Worm (Caenorhabditis elegans) whole organism, L4 larva: ENCODE results near the gene nhr-241.

Source experiments
- D1046.2 ChIP-seq: fragments of 200-800 bp; sonication (Bioruptor generic); IDR thresholded peaks from 2 replicates; pipeline ENCODE4 v1.3.6; 2022; ENCODE audit warnings: missing genetic modification characterization, missing compliant biosample characterization
- F37D6.2 ChIP-seq: sonication (generic microtip); optimal IDR thresholded peaks from 2 replicates; lab custom pipeline; 2016; ENCODE audit warnings: mild to moderate bottlenecking, missing genetic modification characterization, missing compliant biosample characterization
- F44E2.7 ChIP-seq: fragments of 200-800 bp; sonication (Bioruptor generic); IDR thresholded peaks from 2 replicates; pipeline ENCODE4 v2.1.2; 2022; ENCODE audit warnings: missing genetic modification characterization, missing compliant biosample characterization
- T26A8.4 ChIP-seq: fragments of 200-800 bp; sonication (Bioruptor generic); IDR thresholded peaks from 2 replicates; pipeline ENCODE4 v1.3.6; 2022; ENCODE audit warnings: missing genetic modification characterization, missing compliant biosample characterization
- Y105C5A.15 ChIP-seq: fragments of 200-800 bp; sonication (Bioruptor generic); IDR thresholded peaks from 2 replicates; pipeline ENCODE4 v1.3.6; 2022; ENCODE audit warnings: missing genetic modification characterization, missing compliant biosample characterization
- Y48G9A.11 ChIP-seq: fragments of 200-800 bp; sonication (Bioruptor generic); IDR thresholded peaks from 2 replicates; pipeline ENCODE4 v1.3.6; 2022; ENCODE audit warnings: missing genetic modification reagents, missing genetic modification characterization, missing compliant biosample characterization
- Y5F2A.4 ChIP-seq: fragments of 200-800 bp; sonication (Bioruptor generic); optimal IDR thresholded peaks from 2 replicates; lab custom pipeline; 2018; ENCODE audit warnings: mild to moderate bottlenecking, missing genetic modification characterization, missing compliant biosample characterization
- ZK337.2 ChIP-seq: fragments of 200-800 bp; sonication (Bioruptor generic); IDR thresholded peaks from 2 replicates; pipeline ENCODE4 v1.3.6; 2022; ENCODE audit warnings: missing genetic modification reagents, missing genetic modification characterization, missing compliant biosample characterization
- ZK546.5 ChIP-seq, 2 experiments: sonication (generic microtip); optimal IDR thresholded peaks; 2 replicates each; lab custom pipeline; 2017; ENCODE audit warnings: missing biosample characterization in 2 of 2, missing genetic modification characterization in 2 of 2
- arid-1 ChIP-seq: fragments of 200-800 bp; sonication (Bioruptor generic); conservative IDR thresholded peaks from 2 replicates; pipeline ENCODE4 v1.3.6; 2022; ENCODE audit warnings: missing genetic modification reagents, missing genetic modification characterization, missing compliant biosample characterization
- ceh-20 ChIP-seq: fragments of 200-800 bp; sonication (Bioruptor generic); IDR thresholded peaks from 2 replicates; pipeline ENCODE4 v1.3.6; 2022; ENCODE audit warnings: missing genetic modification reagents, missing genetic modification characterization, missing compliant biosample characterization
- ceh-32 ChIP-seq: sonication (generic microtip); optimal IDR thresholded peaks from 2 replicates; lab custom pipeline; 2016; ENCODE audit warnings: mild to moderate bottlenecking, missing genetic modification characterization, missing compliant biosample characterization; ENCODE audit not compliant: poor library complexity
- ceh-82 ChIP-seq: sonication (generic microtip); optimal IDR thresholded peaks from 2 replicates; lab custom pipeline; 2017; ENCODE audit warnings: missing biosample characterization, missing genetic modification characterization
- ctbp-1 ChIP-seq: fragments of 200-800 bp; sonication (Bioruptor generic); IDR thresholded peaks from 2 replicates; pipeline ENCODE4 v1.3.6; 2022; ENCODE audit warnings: missing genetic modification reagents, missing genetic modification characterization, missing compliant biosample characterization
- daf-12 ChIP-seq: fragments of 150-350 bp; optimal IDR thresholded peaks from 2 replicates; lab custom pipeline; 2014; ENCODE audit warnings: missing biosample characterization, missing genetic modification reagents, missing genetic modification characterization
- daf-16 ChIP-seq, 3 experiments: sonication (generic microtip); optimal IDR thresholded peaks; 2 replicates each; lab custom pipeline; 2016 to 2017; ENCODE audit warnings: missing genetic modification characterization in 3 of 3, missing genetic modification reagents in 3 of 3, mild to moderate bottlenecking in 2 of 3, missing compliant biosample characterization in 2 of 3, missing biosample characterization in 1 of 3, moderate library complexity in 1 of 3
- daf-8 ChIP-seq: fragments of 200-800 bp; sonication (Bioruptor generic); IDR thresholded peaks from 2 replicates; pipeline ENCODE4 v1.3.6; 2022; ENCODE audit warnings: missing genetic modification characterization, missing compliant biosample characterization
- dmd-6 ChIP-seq: fragments of 200-800 bp; sonication (Bioruptor generic); IDR thresholded peaks from 2 replicates; pipeline ENCODE4 v1.3.6; 2022; ENCODE audit warnings: missing genetic modification reagents, missing genetic modification characterization, missing compliant biosample characterization
- dmd-8 ChIP-seq: fragments of 200-800 bp; sonication (Bioruptor generic); IDR thresholded peaks from 2 replicates; pipeline ENCODE4 v1.3.6; 2022; ENCODE audit warnings: missing genetic modification characterization, missing compliant biosample characterization
- dmd-9 ChIP-seq: fragments of 200-800 bp; sonication (Bioruptor generic); IDR thresholded peaks from 2 replicates; pipeline ENCODE4 v1.3.6; 2022; ENCODE audit warnings: missing genetic modification reagents, missing genetic modification characterization, missing compliant biosample characterization
- dpl-1 ChIP-seq: fragments of 150-350 bp; optimal IDR thresholded peaks from 2 replicates; lab custom pipeline; 2014; ENCODE audit warnings: missing biosample characterization, missing genetic modification reagents, missing genetic modification characterization
- duxl-1 ChIP-seq: sonication (generic microtip); optimal IDR thresholded peaks from 2 replicates; lab custom pipeline; 2016; ENCODE audit warnings: mild to moderate bottlenecking, missing genetic modification characterization, moderate library complexity, missing compliant biosample characterization; ENCODE audit not compliant: poor library complexity
- egl-43 ChIP-seq: fragments of 200-800 bp; sonication (Bioruptor generic); IDR thresholded peaks from 2 replicates; pipeline ENCODE4 v1.3.6; 2022; ENCODE audit warnings: missing genetic modification reagents, missing genetic modification characterization, missing compliant biosample characterization
- fos-1 ChIP-seq: fragments of 150-350 bp; optimal IDR thresholded peaks from 2 replicates; lab custom pipeline; 2014; ENCODE audit warnings: missing biosample characterization, missing genetic modification characterization
- hif-1 ChIP-seq, 2 experiments: sonication (generic microtip); optimal IDR thresholded peaks; 2 replicates each; lab custom pipeline; 2016 to 2017; ENCODE audit warnings: missing compliant biosample characterization in 2 of 2, missing genetic modification characterization in 2 of 2, missing genetic modification reagents in 2 of 2, missing genotype in 2 of 2, mild to moderate bottlenecking in 1 of 2
- hlh-11 ChIP-seq: fragments of 200-800 bp; sonication (Bioruptor generic); optimal IDR thresholded peaks from 2 replicates; lab custom pipeline; 2018; ENCODE audit warnings: mild to moderate bottlenecking, missing genetic modification characterization, missing compliant biosample characterization
- lin-29 ChIP-seq: fragments of 200-800 bp; sonication (Bioruptor generic); IDR thresholded peaks from 2 replicates; pipeline ENCODE4 v1.3.6; 2022; ENCODE audit warnings: missing genetic modification reagents, missing genetic modification characterization, missing compliant biosample characterization
- lin-39 ChIP-seq: fragments of 150-350 bp; optimal IDR thresholded peaks from 2 replicates; lab custom pipeline; 2014; ENCODE audit warnings: missing biosample characterization, missing genetic modification reagents, missing genetic modification characterization
- lir-3 ChIP-seq: sonication (generic microtip); optimal IDR thresholded peaks from 2 replicates; lab custom pipeline; 2016; ENCODE audit warnings: mild to moderate bottlenecking, missing genetic modification characterization, missing compliant biosample characterization
- madf-5 ChIP-seq, 2 experiments: fragments of 200-800 bp; sonication (Bioruptor generic); IDR thresholded peaks; 2 replicates each; pipeline ENCODE4 v1.3.6; 2022; ENCODE audit warnings: missing compliant biosample characterization in 2 of 2, missing genetic modification characterization in 2 of 2
- mep-1 ChIP-seq: fragments of 150-350 bp; sonication (generic microtip); optimal IDR thresholded peaks from 3 replicates; lab custom pipeline; 2014; ENCODE audit warnings: missing biosample characterization, missing genetic modification characterization
- mxl-2 ChIP-seq: fragments of 200-800 bp; sonication (Bioruptor generic); conservative IDR thresholded peaks from 2 replicates; pipeline ENCODE4 v1.3.6; 2022; ENCODE audit warnings: missing genetic modification reagents, missing genetic modification characterization, missing compliant biosample characterization
- nhr-25 ChIP-seq: sonication (generic microtip); optimal IDR thresholded peaks from 2 replicates; lab custom pipeline; 2017; ENCODE audit warnings: missing genetic modification characterization, mild to moderate bottlenecking, missing compliant biosample characterization, antibody characterized with exemption, moderate library complexity, borderline replicate concordance; ENCODE audit not compliant: insufficient read depth
- nhr-28 ChIP-seq: fragments of 150-350 bp; optimal IDR thresholded peaks from 2 replicates; lab custom pipeline; 2014; ENCODE audit warnings: missing biosample characterization, missing genetic modification characterization
- nhr-41 ChIP-seq: fragments of 200-800 bp; sonication (Bioruptor generic); IDR thresholded peaks from 2 replicates; pipeline ENCODE4 v1.3.6; 2022; ENCODE audit warnings: missing genetic modification reagents, missing genetic modification characterization, missing compliant biosample characterization
- nhr-42 ChIP-seq: fragments of 200-800 bp; sonication (Bioruptor generic); IDR thresholded peaks from 2 replicates; pipeline ENCODE4 v1.3.6; 2022; ENCODE audit warnings: missing genetic modification characterization, missing compliant biosample characterization
- nhr-48 ChIP-seq: sonication (generic microtip); optimal IDR thresholded peaks from 2 replicates; lab custom pipeline; 2016; ENCODE audit warnings: mild to moderate bottlenecking, missing genetic modification characterization, missing compliant biosample characterization
- nhr-77 ChIP-seq: fragments of 150-350 bp; optimal IDR thresholded peaks from 2 replicates; lab custom pipeline; 2014; ENCODE audit warnings: missing biosample characterization, missing genetic modification characterization
- pqm-1 ChIP-seq: sonication (generic microtip); optimal IDR thresholded peaks from 2 replicates; lab custom pipeline; 2017; ENCODE audit warnings: missing biosample characterization, missing genetic modification characterization
- sdz-12 ChIP-seq: fragments of 200-800 bp; sonication (Bioruptor generic); optimal IDR thresholded peaks from 2 replicates; lab custom pipeline; 2018; ENCODE audit warnings: mild to moderate bottlenecking, missing genetic modification characterization, missing compliant biosample characterization
- skn-1 ChIP-seq: fragments of 150-350 bp; optimal IDR thresholded peaks from 2 replicates; lab custom pipeline; 2014; ENCODE audit warnings: missing biosample characterization, missing genetic modification characterization
- spr-1 ChIP-seq: sonication (generic microtip); optimal IDR thresholded peaks from 2 replicates; lab custom pipeline; 2016; ENCODE audit warnings: mild to moderate bottlenecking, missing genetic modification characterization, missing compliant biosample characterization
- tra-1 ChIP-seq: fragments of 200-800 bp; sonication (Bioruptor generic); IDR thresholded peaks from 2 replicates; pipeline ENCODE4 v1.3.6; 2022; ENCODE audit warnings: missing genetic modification reagents, missing genetic modification characterization, missing compliant biosample characterization
- unc-39 ChIP-seq: sonication (generic microtip); optimal IDR thresholded peaks from 2 replicates; lab custom pipeline; 2017; ENCODE audit warnings: missing biosample characterization, missing genetic modification characterization
- unc-62 ChIP-seq, 3 experiments: fragments of 150-350 bp in 1 of 3; sonication (generic microtip); optimal IDR thresholded peaks in 2 of 3; peaks in 1 of 3; 1 replicate in 1 of 3; 2 replicates in 2 of 3; lab custom pipeline; 2014 to 2017; ENCODE audit warnings: missing biosample characterization in 3 of 3, missing genetic modification characterization in 3 of 3, missing genetic modification reagents in 3 of 3, missing genotype in 1 of 3
- zip-2 ChIP-seq: fragments of 150-350 bp; optimal IDR thresholded peaks from 2 replicates; lab custom pipeline; 2014; ENCODE audit warnings: missing biosample characterization, missing genetic modification characterization
- ztf-7 ChIP-seq: fragments of 150-350 bp; optimal IDR thresholded peaks from 2 replicates; lab custom pipeline; 2014; ENCODE audit warnings: missing biosample characterization, missing genetic modification characterization

The nhr-241 gene

DNA sequence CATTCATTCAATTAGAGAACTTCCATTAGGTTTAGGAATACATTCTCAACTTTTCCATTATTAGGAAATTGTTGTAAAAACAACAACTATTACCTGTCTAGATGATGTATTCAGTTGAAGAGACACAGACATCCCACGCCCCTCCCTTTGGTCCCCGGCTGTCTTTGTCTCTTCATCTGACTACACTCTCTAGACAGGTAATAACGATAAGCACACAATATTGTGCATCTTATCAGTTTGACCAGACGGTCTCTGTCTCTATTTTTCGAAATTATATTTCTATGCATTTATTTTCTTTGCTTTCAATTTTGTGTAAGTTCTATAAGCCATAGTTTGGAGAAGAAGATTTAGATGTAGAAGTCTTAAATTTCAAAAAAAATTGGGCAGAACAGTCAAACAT, 2.1 kb downstream of the nhr-241 start, which contains the start of gene Y69H2.9:
Gene Y69H2.9 (plus strand): TSS at position 233 of the 400 bp plus-strand sequence.
- TF ChIP-seq nhr-48 (tag; lab: Kevin White, UChicago), result peak; percentile 57
- TF ChIP-seq nhr-28 (tag; lab: Kevin White, UChicago), result peak; percentile 77
- no peak for TF ChIP-seq arid-1 (GFP tag; lab: Robert Waterston, UW)
- no peak for TF ChIP-seq daf-16 (GFP tag; optimal IDR thresholded peaks at IDR 0.05; lab: Kevin White, UChicago)
- peak; percentile 80 for TF ChIP-seq daf-16 (tag; optimal IDR thresholded peaks at IDR 0.05; lab: Kevin White, UChicago)
- peak; percentile 74 for TF ChIP-seq hlh-11
- TF ChIP-seq dmd-6 (GFP tag; lab: Robert Waterston, UW), result peak; percentile 52; the same call in 1 of the 2 replicates
- TF ChIP-seq spr-1, result no peak
- no peak for TF ChIP-seq nhr-25 (tag; lab: Kevin White, UChicago)
- TF ChIP-seq skn-1 (tag; lab: Kevin White, UChicago), result no peak
- peak; percentile 3 for TF ChIP-seq nhr-77 (tag; lab: Kevin White, UChicago)
- peak; percentile 79 for TF ChIP-seq pqm-1 (tag; lab: Kevin White, UChicago)
- TF ChIP-seq zip-2 (tag; lab: Kevin White, UChicago), result no peak
- no peak for TF ChIP-seq daf-8

DNA sequence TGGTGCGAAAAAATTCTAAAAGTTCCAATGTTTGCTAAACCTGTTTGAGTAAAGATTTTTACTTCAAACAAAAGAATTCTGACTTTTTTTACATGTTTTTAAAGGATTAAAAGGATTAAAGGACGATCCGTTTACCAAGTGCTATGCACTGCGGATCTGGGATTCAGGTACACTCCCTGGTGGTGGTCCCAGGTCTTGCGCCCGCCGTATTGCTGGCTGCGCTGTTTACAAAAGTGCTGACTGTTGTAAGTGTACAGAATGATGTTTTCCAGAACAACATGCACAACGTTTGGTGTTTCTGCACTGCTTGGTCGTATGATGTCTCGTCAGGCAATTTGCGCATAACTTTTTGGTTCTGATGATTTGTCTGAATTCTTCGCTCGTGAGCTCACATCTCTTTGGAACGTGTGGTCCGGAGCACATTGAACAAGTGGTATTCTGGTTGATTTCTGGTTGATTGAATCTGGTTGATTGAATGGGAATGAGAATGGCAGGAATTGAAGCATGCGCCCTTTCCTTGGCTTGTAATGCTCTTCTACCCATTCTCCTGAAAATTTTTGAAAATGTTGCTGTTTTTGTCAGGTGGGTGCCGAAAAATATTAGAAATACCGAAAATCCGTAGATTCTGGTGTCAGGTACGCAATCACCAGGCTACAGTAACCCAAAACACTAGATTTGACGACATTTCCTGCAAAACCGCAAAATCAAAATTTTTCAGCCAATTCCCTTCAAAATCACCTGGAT, 6.2 kb downstream of the nhr-241 start:
- TF ChIP-seq F37D6.2, result no peak
- 0 out of 2 replicates have a peak, but pooled peaks have one; percentile 27 for TF ChIP-seq ctbp-1 (GFP tag; lab: Robert Waterston, UW)
- no peak for TF ChIP-seq pqm-1 (tag; lab: Kevin White, UChicago)
- no peak for TF ChIP-seq hif-1 (tag; optimal IDR thresholded peaks at IDR 0.05; lab: Kevin White, UChicago)
- no peak for TF ChIP-seq nhr-42 (GFP tag; lab: Robert Waterston, UW)
- no peak for TF ChIP-seq madf-5 (GFP tag; IDR thresholded peaks at IDR 0.05; lab: Robert Waterston, UW)
- TF ChIP-seq lin-39 (tag; lab: Kevin White, UChicago), result no peak
- TF ChIP-seq nhr-41 (GFP tag; lab: Robert Waterston, UW), result no peak
- peak; percentile 69 for TF ChIP-seq dmd-8 (GFP tag; lab: Robert Waterston, UW)
- TF ChIP-seq mxl-2 (GFP tag; lab: Robert Waterston, UW), result no peak
- TF ChIP-seq T26A8.4, result no peak
- no peak for TF ChIP-seq daf-8
- no peak for TF ChIP-seq lin-29
- TF ChIP-seq Y5F2A.4 (GFP tag; lab: Kevin White, UChicago), result no peak
- TF ChIP-seq F44E2.7 (GFP tag; lab: Robert Waterston, UW), result 0 out of 2 replicates have a peak, but pooled peaks have one; percentile 2
- TF ChIP-seq sdz-12 (GFP tag; lab: Kevin White, UChicago), result no peak
- 0 out of 2 replicates have a peak, but pooled peaks have one; percentile 24 for TF ChIP-seq D1046.2 (GFP tag; lab: Robert Waterston, UW)
- TF ChIP-seq fos-1 (tag; lab: Kevin White, UChicago), result no peak
- no peak for TF ChIP-seq egl-43 (GFP tag; lab: Robert Waterston, UW)
- TF ChIP-seq ztf-7, result no peak
- no peak for TF ChIP-seq ZK546.5 (tag; optimal IDR thresholded peaks at IDR 0.05; lab: Kevin White, UChicago)
- peak; percentile 63; the same call in 1 of the 2 replicates for TF ChIP-seq dmd-9 (GFP tag; lab: Robert Waterston, UW)
- TF ChIP-seq ZK337.2, result no peak
- no peak for TF ChIP-seq ceh-20 (GFP tag; lab: Robert Waterston, UW)
- no peak for TF ChIP-seq mep-1
- TF ChIP-seq ceh-32 (tag; lab: Kevin White, UChicago), result no peak
- no peak for TF ChIP-seq daf-12
- no peak for TF ChIP-seq dpl-1
- TF ChIP-seq ceh-82 (tag; lab: Kevin White, UChicago), result no peak
- 0 out of 2 replicates have a peak, but pooled peaks have one; percentile 51 for TF ChIP-seq tra-1 (GFP tag; lab: Robert Waterston, UW)
- TF ChIP-seq Y105C5A.15 (GFP tag; lab: Robert Waterston, UW), result 0 out of 2 replicates have a peak, but pooled peaks have one; percentile 38
- TF ChIP-seq lir-3 (tag; lab: Kevin White, UChicago), result no peak
- peak in 1 of 2 experiments; percentile 83 for TF ChIP-seq unc-62 (GFP tag; optimal IDR thresholded peaks at IDR 0.05 in 1 of 2; lab: Kevin White, UChicago)
- no peak for TF ChIP-seq unc-62 (tag; optimal IDR thresholded peaks at IDR 0.05; lab: Kevin White, UChicago)
- TF ChIP-seq duxl-1 (tag; lab: Kevin White, UChicago), result no peak
- TF ChIP-seq unc-39 (tag; lab: Kevin White, UChicago), result no peak
- no peak for TF ChIP-seq Y48G9A.11 (GFP tag; lab: Robert Waterston, UW)
